Fruit fly (Drosophila melanogaster) whole organism, pupa: Measurements from ENCODE around the gene Bacc.
A peak's percentile ranks its signal among the peaks of the same experiment; 100 is the strongest.

Source experiments
- CG10348 ChIP-seq: fragments of 200-800 bp; sonication (Bioruptor generic); IDR thresholded peaks from 2 replicates; pipeline ENCODE4 v1.3.6; 2022; ENCODE audit warnings: missing biosample characterization, missing genetic modification characterization
- CG12605 ChIP-seq: fragments of 200-800 bp; sonication (Bioruptor generic); IDR thresholded peaks from 2 replicates; pipeline ENCODE4 v1.3.6; 2022; ENCODE audit warnings: missing biosample characterization, missing genetic modification characterization
- CG13204 ChIP-seq: fragments of 200-800 bp; sonication (Bioruptor generic); optimal IDR thresholded peaks from 2 replicates; lab custom pipeline; 2018; ENCODE audit warnings: missing biosample characterization, mild to moderate bottlenecking, missing genetic modification characterization, moderate library complexity
- CG14655 ChIP-seq: fragments of 200-800 bp; sonication (Bioruptor generic); optimal IDR thresholded peaks from 3 replicates; lab custom pipeline; 2017; ENCODE audit warnings: mild to moderate bottlenecking, missing biosample characterization, missing genetic modification reagents, missing genetic modification characterization
- CG15710 ChIP-seq: fragments of 200-800 bp; sonication (Bioruptor generic); optimal IDR thresholded peaks from 2 replicates; lab custom pipeline; 2018; ENCODE audit warnings: missing biosample characterization, mild to moderate bottlenecking, missing genetic modification characterization, moderate library complexity
- CG17806 ChIP-seq: fragments of 200-800 bp; sonication (Bioruptor generic); optimal IDR thresholded peaks from 2 replicates; lab custom pipeline; 2018; ENCODE audit warnings: missing biosample characterization, mild to moderate bottlenecking, missing genetic modification characterization, moderate library complexity
- CG32121 ChIP-seq: fragments of 200-800 bp; sonication (Bioruptor generic); IDR thresholded peaks from 2 replicates; pipeline ENCODE4 v1.3.6; 2022; ENCODE audit warnings: missing biosample characterization, missing genetic modification characterization
- CG34367 ChIP-seq: fragments of 200-800 bp; sonication (Bioruptor generic); optimal IDR thresholded peaks from 2 replicates; lab custom pipeline; 2018; ENCODE audit warnings: missing biosample characterization, mild to moderate bottlenecking, missing genetic modification characterization
- CG4496 ChIP-seq: fragments of 200-800 bp; sonication (Bioruptor generic); IDR thresholded peaks from 3 replicates; pipeline ENCODE4 v1.3.6; 2022; ENCODE audit warnings: missing biosample characterization, missing genetic modification characterization
- CG8159 ChIP-seq: fragments of 200-800 bp; sonication (Bioruptor generic); optimal IDR thresholded peaks from 3 replicates; lab custom pipeline; 2018; ENCODE audit warnings: missing biosample characterization, mild to moderate bottlenecking, missing genetic modification characterization, moderate library complexity
- CG8301 ChIP-seq: fragments of 200-800 bp; sonication (Bioruptor generic); optimal IDR thresholded peaks from 2 replicates; lab custom pipeline; 2018; ENCODE audit warnings: missing biosample characterization, mild to moderate bottlenecking, missing genetic modification characterization
- CG9948 ChIP-seq: fragments of 200-800 bp; sonication (Bioruptor generic); optimal IDR thresholded peaks from 2 replicates; lab custom pipeline; 2018; ENCODE audit warnings: missing biosample characterization, mild to moderate bottlenecking, missing genetic modification characterization, moderate library complexity
- D1 ChIP-seq: fragments of 200-800 bp; sonication (Bioruptor generic); optimal IDR thresholded peaks from 2 replicates; lab custom pipeline; 2018; ENCODE audit warnings: missing biosample characterization, mild to moderate bottlenecking, missing genetic modification characterization, moderate library complexity
- EcR ChIP-seq: fragments of 200-800 bp; sonication (Bioruptor generic); optimal IDR thresholded peaks from 3 replicates; lab custom pipeline; 2019; ENCODE audit warnings: missing biosample characterization, missing genetic modification characterization, mild to moderate bottlenecking, moderate library complexity, missing genetic modification reagents
- Ets98B ChIP-seq: fragments of 200-800 bp; sonication (Bioruptor generic); IDR thresholded peaks from 2 replicates; pipeline ENCODE4 v1.3.6; 2022; ENCODE audit warnings: missing biosample characterization, missing genetic modification characterization
- Pif1A ChIP-seq: fragments of 200-800 bp; sonication (Bioruptor generic); optimal IDR thresholded peaks from 3 replicates; lab custom pipeline; 2016; ENCODE audit warnings: missing biosample characterization, missing genetic modification characterization
- Pif1B ChIP-seq: fragments of 200-800 bp; sonication (Bioruptor generic); optimal IDR thresholded peaks from 3 replicates; lab custom pipeline; 2016; ENCODE audit warnings: missing biosample characterization, missing genetic modification characterization
- Snoo ChIP-seq: fragments of 200-800 bp; sonication (Bioruptor generic); optimal IDR thresholded peaks from 3 replicates; lab custom pipeline; 2017; ENCODE audit warnings: missing biosample characterization, mild to moderate bottlenecking, missing genetic modification characterization, inconsistent platforms
- fd96Ca ChIP-seq: fragments of 200-800 bp; sonication (Bioruptor generic); IDR thresholded peaks from 3 replicates; pipeline ENCODE4 v1.3.6; 2022; ENCODE audit warnings: missing biosample characterization, missing genetic modification characterization
- gl ChIP-seq: fragments of 200-800 bp; sonication (Bioruptor generic); optimal IDR thresholded peaks from 2 replicates; lab custom pipeline; 2018; ENCODE audit warnings: missing biosample characterization, mild to moderate bottlenecking, missing genetic modification characterization
- rn ChIP-seq: fragments of 200-800 bp; sonication (Bioruptor generic); IDR thresholded peaks from 2 replicates; pipeline ENCODE4 v1.3.6; 2022; ENCODE audit warnings: missing biosample characterization, missing genetic modification characterization

Gene Bacc

DNA sequence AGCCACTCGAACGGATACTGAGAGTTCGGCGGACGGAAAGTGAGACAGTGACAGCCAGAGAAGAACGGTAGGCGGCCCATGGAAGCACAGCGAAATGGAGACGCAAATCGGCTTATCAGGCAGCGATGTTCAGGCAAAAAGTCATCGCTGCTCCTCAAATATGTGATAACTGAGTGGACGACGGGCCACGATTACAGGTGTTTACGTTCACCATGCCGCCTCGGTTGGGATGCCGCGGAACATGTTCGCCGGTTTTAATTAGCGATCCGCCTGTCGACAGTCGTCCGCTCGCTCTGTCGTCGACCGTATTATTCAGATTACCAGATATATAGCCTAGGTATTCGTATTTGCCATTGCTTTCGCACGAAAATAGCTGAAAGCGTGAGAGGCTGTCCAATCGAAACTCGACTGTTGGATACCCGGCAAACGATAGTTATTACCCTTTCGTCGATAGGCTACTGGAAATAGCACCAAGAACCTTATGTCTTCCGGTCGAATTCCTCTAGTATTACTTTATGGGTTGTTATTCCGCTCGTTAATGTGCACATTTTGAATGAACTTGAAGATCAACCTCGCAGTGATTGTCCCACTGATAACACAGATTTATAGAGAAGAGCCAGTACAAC lies 1.0 kb upstream of the Bacc start:
- TF ChIP-seq EcR (GFP tag; lab: Kevin White, UChicago) (peak; percentile 52), fd96Ca (no peak), CG13204 (peak; percentile 87), Pif1B (GFP tag; lab: Kevin White, UChicago) (no peak), CG8301 (tag; lab: Kevin White, UChicago) (no peak)
- TF ChIP-seq, all 21 proteins: peak for 2

DNA sequence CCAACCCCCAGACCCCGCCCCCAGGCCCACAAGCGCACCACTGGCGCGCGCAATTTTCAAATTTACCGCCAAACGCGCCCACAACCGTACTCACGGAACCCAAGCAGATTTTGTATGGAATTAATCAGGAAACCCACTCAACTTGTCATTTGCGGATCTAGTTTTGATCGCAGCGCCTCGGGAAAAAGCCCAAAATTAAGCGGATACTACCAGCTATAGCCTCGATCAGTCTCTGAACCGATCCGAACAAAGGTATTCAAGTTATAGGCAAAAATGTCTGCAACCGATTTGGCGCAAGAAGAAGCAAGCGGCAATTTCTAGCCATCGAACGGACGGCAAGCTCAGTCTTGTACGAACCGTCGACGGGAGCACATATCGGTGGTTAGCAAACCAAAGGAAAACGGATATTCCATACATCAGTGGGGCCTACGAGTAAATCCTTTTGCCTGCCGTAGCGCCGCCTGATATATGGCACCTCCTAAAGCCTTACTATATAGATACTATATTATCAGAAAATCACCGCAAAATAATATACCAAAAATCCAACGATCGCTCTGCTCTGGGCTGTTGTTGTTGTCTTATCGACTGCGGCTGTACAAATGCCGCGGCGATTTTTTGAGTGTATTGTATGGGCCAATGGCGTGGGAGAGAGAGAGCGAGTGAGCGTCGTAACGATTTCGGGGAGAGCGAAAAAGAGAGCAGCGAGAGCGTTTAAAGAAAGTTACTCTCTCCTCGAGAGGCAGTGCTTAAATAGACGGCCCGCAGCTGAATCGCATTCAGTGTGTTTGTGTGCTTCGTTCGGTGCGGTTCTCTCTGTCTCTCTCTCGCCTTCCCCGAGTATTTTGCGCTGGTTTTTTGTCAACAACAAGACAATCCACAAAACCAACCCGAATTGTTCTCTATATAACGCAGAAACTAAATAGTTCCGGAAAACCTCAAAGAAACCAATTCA lies 491 bp downstream of the Bacc start, which contains the start of gene Pgk:
Gene Pgk (minus strand): TSS at position 609 of the 952 bp plus-strand sequence.
- TF ChIP-seq CG32121 (GFP tag; lab: Robert Waterston, UW) = no peak
- TF ChIP-seq gl (tag; lab: Kevin White, UChicago) = no peak
- peak; percentile 52 for TF ChIP-seq CG17806 (tag; lab: Kevin White, UChicago)
- no peak for TF ChIP-seq Ets98B (GFP tag; lab: Robert Waterston, UW)
- peak; percentile 78 for TF ChIP-seq Pif1A
- peak; percentile 74 for TF ChIP-seq Pif1B (GFP tag; lab: Kevin White, UChicago)
- peak; percentile 43 for TF ChIP-seq Snoo (tag; lab: Kevin White, UChicago)
- peak; percentile 2 for TF ChIP-seq D1 (tag; lab: Kevin White, UChicago)
- TF ChIP-seq CG15710 = peak; percentile 37
- TF ChIP-seq CG13204 = peak; percentile 20
- no peak for TF ChIP-seq rn (GFP tag; lab: Robert Waterston, UW)
- TF ChIP-seq CG4496 (GFP tag; lab: Robert Waterston, UW) = no peak
- TF ChIP-seq CG8159 = no peak
- TF ChIP-seq CG14655 = peak; percentile 57
- no peak for TF ChIP-seq CG10348
- TF ChIP-seq CG34367 (tag; lab: Kevin White, UChicago) = peak; percentile 39
- peak; percentile 28 for TF ChIP-seq EcR (GFP tag; lab: Kevin White, UChicago)
- TF ChIP-seq fd96Ca = no peak
- TF ChIP-seq CG8301 (tag; lab: Kevin White, UChicago) = peak; percentile 48
- TF ChIP-seq CG12605 (GFP tag; lab: Robert Waterston, UW) = no peak
- peak; percentile 27 for TF ChIP-seq CG9948 (tag; lab: Kevin White, UChicago)

DNA sequence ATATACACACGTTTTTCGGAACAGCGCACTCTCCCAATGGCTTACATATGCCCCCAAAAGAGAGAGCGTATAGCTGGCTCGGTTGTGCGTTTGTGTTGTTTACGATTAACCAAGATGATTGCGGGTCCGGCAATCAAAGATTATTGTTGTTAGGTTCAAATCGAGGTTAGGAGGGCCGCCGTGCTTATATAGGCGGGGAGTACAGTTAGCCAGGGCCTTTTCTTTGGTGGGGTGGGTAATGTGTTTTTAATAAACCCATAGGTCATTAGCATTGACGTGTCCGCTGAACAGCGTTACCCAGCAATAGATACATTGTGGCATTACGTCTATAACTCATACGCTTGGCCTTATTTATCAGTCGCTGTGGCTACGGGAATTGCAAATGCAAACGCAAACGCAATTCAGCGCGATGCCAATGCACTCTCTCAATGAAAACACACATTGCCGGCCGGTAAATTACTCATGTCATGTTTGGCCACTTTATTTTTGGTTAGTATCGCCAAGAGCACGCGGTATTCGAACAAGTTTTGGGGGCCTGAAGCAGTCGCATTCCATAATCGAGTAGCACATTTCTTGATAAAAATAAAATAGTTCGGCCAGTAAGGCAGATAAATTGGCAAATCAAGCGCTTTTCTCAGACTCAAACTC lies 1.7 kb downstream of the Bacc start:
- TF ChIP-seq CG13204 = no peak
- no peak for TF ChIP-seq Pif1A
- TF ChIP-seq CG14655 = no peak
- TF ChIP-seq EcR (GFP tag; lab: Kevin White, UChicago) = peak; percentile 78
- no peak for TF ChIP-seq CG10348
- no peak for TF ChIP-seq CG8159
- TF ChIP-seq rn (GFP tag; lab: Robert Waterston, UW) = no peak
- TF ChIP-seq CG12605 (GFP tag; lab: Robert Waterston, UW) = no peak

DNA sequence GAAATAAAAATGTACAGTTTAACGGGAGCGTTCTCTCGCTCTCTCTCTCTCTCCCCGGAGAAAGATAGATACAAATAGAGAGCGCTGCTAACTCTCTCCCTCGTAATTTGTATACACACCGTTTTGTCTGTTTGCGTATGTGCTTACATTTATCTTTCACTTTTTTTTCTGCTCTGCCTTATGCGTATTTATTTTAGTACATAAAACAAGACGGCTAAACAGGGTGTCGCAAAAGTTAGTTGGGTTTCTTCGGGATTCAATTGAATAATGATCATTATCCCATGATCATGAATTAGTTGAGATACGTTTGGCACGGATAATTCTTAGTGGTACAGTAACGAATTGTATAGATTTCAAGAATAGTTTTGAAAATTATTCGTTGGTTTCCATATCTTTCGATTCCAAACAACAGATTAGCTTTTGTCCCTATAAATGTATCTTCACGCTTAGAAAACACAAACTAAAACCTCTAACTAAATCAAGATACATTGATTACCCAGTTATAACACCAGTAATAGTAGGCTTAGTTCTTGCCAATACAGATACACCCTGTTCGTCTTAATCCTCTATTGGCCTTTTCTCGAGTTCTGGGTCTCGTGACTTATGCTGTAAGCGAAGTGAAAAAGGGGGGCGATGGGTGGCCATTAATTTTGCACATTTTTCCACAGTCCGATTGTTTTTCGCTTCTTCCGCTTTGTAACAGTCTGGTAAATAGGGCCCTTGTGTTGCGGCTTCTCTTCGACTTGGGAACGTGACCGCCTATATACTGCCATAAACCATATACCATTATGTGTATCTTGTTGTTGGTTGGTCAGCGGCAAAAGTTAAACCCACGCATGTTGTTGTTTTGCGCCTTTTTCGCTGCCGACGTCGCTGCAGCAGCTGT lies 2.4 kb downstream of the Bacc start:
- TF ChIP-seq CG8301 (tag; lab: Kevin White, UChicago) (peak; percentile 96), Ets98B (GFP tag; lab: Robert Waterston, UW) (no peak), CG8159 (peak; percentile 91), CG32121 (GFP tag; lab: Robert Waterston, UW) (no peak), CG34367 (tag; lab: Kevin White, UChicago) (peak; percentile 83), rn (GFP tag; lab: Robert Waterston, UW) (no peak), CG12605 (GFP tag; lab: Robert Waterston, UW) (no peak), Pif1B (GFP tag; lab: Kevin White, UChicago) (peak; percentile 87), gl (tag; lab: Kevin White, UChicago) (peak; percentile 74), CG10348 (no peak), CG15710 (peak; percentile 87), Snoo (tag; lab: Kevin White, UChicago) (peak; percentile 84), Pif1A (peak; percentile 91), fd96Ca (no peak), CG14655 (peak; percentile 97), CG9948 (tag; lab: Kevin White, UChicago) (peak; percentile 86), CG4496 (GFP tag; lab: Robert Waterston, UW) (no peak), EcR (GFP tag; lab: Kevin White, UChicago) (peak; percentile 25), CG17806 (tag; lab: Kevin White, UChicago) (peak; percentile 87), D1 (tag; lab: Kevin White, UChicago) (no peak), CG13204 (peak; percentile 43)

DNA sequence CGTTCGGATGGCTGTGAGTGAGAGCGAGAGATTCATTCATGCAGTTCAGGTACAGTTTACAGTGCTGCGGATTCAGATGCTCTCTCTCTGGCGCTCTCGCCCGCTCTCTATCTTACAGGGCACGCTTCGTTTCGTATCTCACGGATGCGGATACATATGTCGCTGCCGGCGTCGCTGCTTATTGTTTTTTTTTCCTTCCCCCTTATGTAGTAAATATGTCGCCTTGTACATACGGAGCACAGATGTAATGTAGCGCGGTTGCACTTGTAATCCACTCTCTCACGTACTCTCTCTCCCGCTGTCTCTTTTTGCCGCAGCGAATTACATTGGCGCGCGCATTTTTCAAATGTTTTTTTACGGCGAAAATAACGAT lies 3.1 kb downstream of the Bacc start:
- TF ChIP-seq CG8301 (tag; lab: Kevin White, UChicago) (no peak), Pif1B (GFP tag; lab: Kevin White, UChicago) (peak; percentile 72), CG15710 (no peak), Pif1A (peak; percentile 59), gl (tag; lab: Kevin White, UChicago) (peak; percentile 61), CG9948 (tag; lab: Kevin White, UChicago) (no peak), EcR (GFP tag; lab: Kevin White, UChicago) (peak; percentile 72), CG13204 (no peak), CG17806 (tag; lab: Kevin White, UChicago) (no peak), fd96Ca (no peak), CG12605 (GFP tag; lab: Robert Waterston, UW) (no peak), CG14655 (no peak), CG4496 (GFP tag; lab: Robert Waterston, UW) (no peak)
